Fruit fly (Drosophila melanogaster) whole organism, prepupa: ENCODE data around the gene CG10274.

Experiments
- CG10631 ChIP-seq: fragments of 200-800 bp; sonication (Bioruptor generic); optimal IDR thresholded peaks from 2 replicates; lab custom pipeline; 2016; ENCODE audit warnings: missing biosample characterization, missing genetic modification characterization
- CG10669 ChIP-seq: fragments of 200-800 bp; sonication (Bioruptor generic); optimal IDR thresholded peaks from 3 replicates; lab custom pipeline; 2018; ENCODE audit warnings: missing biosample characterization, mild to moderate bottlenecking, missing genetic modification characterization, moderate library complexity
- CG11294 ChIP-seq: fragments of 200-800 bp; sonication (Bioruptor generic); IDR thresholded peaks from 2 replicates; pipeline ENCODE4 v1.3.6; 2022; ENCODE audit warnings: missing biosample characterization, missing genetic modification characterization
- CG11902 ChIP-seq: fragments of 200-800 bp; sonication (Bioruptor generic); optimal IDR thresholded peaks from 3 replicates; lab custom pipeline; 2016; ENCODE audit warnings: missing biosample characterization, missing genetic modification characterization
- CG15336 ChIP-seq: fragments of 200-800 bp; sonication (Bioruptor generic); IDR thresholded peaks from 2 replicates; pipeline ENCODE4 v1.3.6; 2022; ENCODE audit warnings: missing biosample characterization, missing genetic modification characterization
- CG1621 ChIP-seq: fragments of 200-800 bp; sonication (Bioruptor generic); optimal IDR thresholded peaks from 3 replicates; lab custom pipeline; 2018; ENCODE audit warnings: missing biosample characterization, mild to moderate bottlenecking, missing genetic modification characterization
- CG16779 ChIP-seq: fragments of 200-800 bp; sonication (Bioruptor generic); optimal IDR thresholded peaks from 3 replicates; lab custom pipeline; 2017; ENCODE audit warnings: missing biosample characterization, mild to moderate bottlenecking, missing genetic modification characterization
- CG32006 ChIP-seq: fragments of 200-800 bp; sonication (Bioruptor generic); optimal IDR thresholded peaks from 3 replicates; lab custom pipeline; 2017; ENCODE audit warnings: missing biosample characterization, mild to moderate bottlenecking, missing genetic modification characterization
- CG34406 ChIP-seq: fragments of 200-800 bp; sonication (Bioruptor generic); optimal IDR thresholded peaks from 3 replicates; lab custom pipeline; 2016; ENCODE audit warnings: missing biosample characterization, missing genetic modification characterization
- CG4318 ChIP-seq: fragments of 200-800 bp; sonication (Bioruptor generic); optimal IDR thresholded peaks from 3 replicates; lab custom pipeline; 2017; ENCODE audit warnings: missing biosample characterization, mild to moderate bottlenecking, missing genetic modification characterization
- CG6163 ChIP-seq: fragments of 200-800 bp; sonication (Bioruptor generic); IDR thresholded peaks from 3 replicates; pipeline ENCODE4 v1.3.6; 2022; ENCODE audit warnings: missing biosample characterization, missing genetic modification characterization
- CG6808 ChIP-seq: fragments of 200-800 bp; sonication (Bioruptor generic); optimal IDR thresholded peaks from 3 replicates; lab custom pipeline; 2017; ENCODE audit warnings: missing biosample characterization, missing genetic modification characterization, mild to moderate bottlenecking, moderate library complexity, missing genetic modification reagents
- CG6854 ChIP-seq: fragments of 200-800 bp; sonication (Bioruptor generic); optimal IDR thresholded peaks from 2 replicates; lab custom pipeline; 2017; ENCODE audit warnings: missing biosample characterization, mild to moderate bottlenecking, missing genetic modification characterization
- CG7368 ChIP-seq: fragments of 200-800 bp; sonication (Bioruptor generic); optimal IDR thresholded peaks from 3 replicates; lab custom pipeline; 2016; ENCODE audit warnings: missing biosample characterization, missing genetic modification characterization
- CG8119 ChIP-seq: fragments of 200-800 bp; sonication (Bioruptor generic); IDR thresholded peaks from 3 replicates; pipeline ENCODE4 v1.3.6; 2022; ENCODE audit warnings: missing biosample characterization, missing genetic modification characterization
- CG8319 ChIP-seq: fragments of 200-800 bp; sonication (Bioruptor generic); optimal IDR thresholded peaks from 3 replicates; lab custom pipeline; 2016; ENCODE audit warnings: missing biosample characterization, missing genetic modification characterization
- CG8632 ChIP-seq: fragments of 200-800 bp; sonication (Bioruptor generic); optimal IDR thresholded peaks from 3 replicates; lab custom pipeline; 2016; ENCODE audit warnings: missing biosample characterization, missing genetic modification characterization
- CG9139 ChIP-seq: fragments of 200-800 bp; sonication (Bioruptor generic); optimal IDR thresholded peaks from 3 replicates; lab custom pipeline; 2017; ENCODE audit warnings: missing biosample characterization, mild to moderate bottlenecking, missing genetic modification characterization
- Eip78C ChIP-seq: fragments of 200-800 bp; sonication (Bioruptor generic); peaks from one replicate; lab custom pipeline; 2016; ENCODE audit warnings: missing biosample characterization, missing genetic modification characterization
- Eip93F ChIP-seq: fragments of 200-800 bp; sonication (Bioruptor generic); optimal IDR thresholded peaks from 2 replicates; lab custom pipeline; 2016; ENCODE audit warnings: missing biosample characterization, mild to moderate bottlenecking, missing genetic modification characterization
- Ets21C ChIP-seq: fragments of 200-800 bp; sonication (Bioruptor generic); optimal IDR thresholded peaks from 3 replicates; lab custom pipeline; 2016; ENCODE audit warnings: missing biosample characterization, missing genetic modification characterization
- Ets96B ChIP-seq: fragments of 200-800 bp; optimal IDR thresholded peaks from 2 replicates; lab custom pipeline; 2019; ENCODE audit warnings: missing biosample characterization, mild to moderate bottlenecking, missing genetic modification characterization, moderate library complexity
- Gug ChIP-seq: fragments of 200-800 bp; sonication (Bioruptor generic); IDR thresholded peaks from 2 replicates; pipeline ENCODE4 v1.3.6; 2022; ENCODE audit warnings: missing biosample characterization, missing genetic modification characterization
- Hr38 ChIP-seq: sonication (Bioruptor generic); optimal IDR thresholded peaks from 2 replicates; lab custom pipeline; 2016; ENCODE audit warnings: missing biosample characterization, missing genetic modification characterization
- Hr39 ChIP-seq: fragments of 200-800 bp; sonication (Bioruptor generic); optimal IDR thresholded peaks from 2 replicates; lab custom pipeline; 2016; ENCODE audit warnings: missing biosample characterization, missing genetic modification characterization
- Hr4 ChIP-seq: fragments of 200-800 bp; sonication (Bioruptor generic); optimal IDR thresholded peaks from 3 replicates; lab custom pipeline; 2016; ENCODE audit warnings: missing biosample characterization, missing genetic modification characterization
- Lpt ChIP-seq: fragments of 200-800 bp; sonication (Bioruptor generic); optimal IDR thresholded peaks from 3 replicates; lab custom pipeline; 2016; ENCODE audit warnings: missing biosample characterization, missing genetic modification characterization
- Met ChIP-seq: fragments of 200-800 bp; sonication (Bioruptor generic); optimal IDR thresholded peaks from 3 replicates; lab custom pipeline; 2016; ENCODE audit warnings: missing biosample characterization, missing genetic modification characterization
- Smox ChIP-seq: fragments of 200-800 bp; sonication (Bioruptor generic); optimal IDR thresholded peaks from 3 replicates; lab custom pipeline; 2016; ENCODE audit warnings: missing biosample characterization, missing genetic modification characterization
- Sox102F ChIP-seq: fragments of 200-800 bp; sonication (Bioruptor generic); optimal IDR thresholded peaks from 2 replicates; lab custom pipeline; 2016; ENCODE audit warnings: missing biosample characterization, mild to moderate bottlenecking, missing genetic modification characterization
- Sox15 ChIP-seq: fragments of 200-800 bp; sonication (Bioruptor generic); optimal IDR thresholded peaks from 3 replicates; lab custom pipeline; 2016; ENCODE audit warnings: missing biosample characterization, missing genetic modification characterization
- achi ChIP-seq: fragments of 200-800 bp; sonication (Bioruptor generic); optimal IDR thresholded peaks from 3 replicates; lab custom pipeline; 2016; ENCODE audit warnings: missing biosample characterization, missing genetic modification characterization
- cyc ChIP-seq: fragments of 200-800 bp; sonication (Bioruptor generic); optimal IDR thresholded peaks from 3 replicates; lab custom pipeline; 2016; ENCODE audit warnings: missing biosample characterization, missing genetic modification characterization
- dac ChIP-seq: fragments of 200-800 bp; sonication (Bioruptor generic); optimal IDR thresholded peaks from 2 replicates; lab custom pipeline; 2017; ENCODE audit warnings: missing biosample characterization, mild to moderate bottlenecking, missing genetic modification characterization
- eg ChIP-seq: fragments of 200-800 bp; sonication (Bioruptor generic); IDR thresholded peaks from 3 replicates; pipeline ENCODE4 v1.3.6; 2022; ENCODE audit warnings: missing biosample characterization, missing genetic modification characterization
- esn ChIP-seq: fragments of 200-800 bp; sonication (Bioruptor generic); optimal IDR thresholded peaks from 2 replicates; lab custom pipeline; 2016; ENCODE audit warnings: missing biosample characterization, mild to moderate bottlenecking, missing genetic modification characterization, moderate library complexity
- fd59A ChIP-seq: fragments of 200-800 bp; sonication (Bioruptor generic); optimal IDR thresholded peaks from 2 replicates; lab custom pipeline; 2017; ENCODE audit warnings: missing biosample characterization, mild to moderate bottlenecking, missing genetic modification characterization, missing genetic modification reagents
- fd85E ChIP-seq: fragments of 200-800 bp; sonication (Bioruptor generic); optimal IDR thresholded peaks from 3 replicates; lab custom pipeline; 2016; ENCODE audit warnings: missing biosample characterization, missing genetic modification characterization
- fkh ChIP-seq: fragments of 200-800 bp; sonication (Bioruptor generic); optimal IDR thresholded peaks from 3 replicates; lab custom pipeline; 2017; ENCODE audit warnings: missing biosample characterization, mild to moderate bottlenecking, missing genetic modification characterization, moderate library complexity
- lz ChIP-seq: fragments of 200-800 bp; sonication (Bioruptor generic); optimal IDR thresholded peaks from 3 replicates; lab custom pipeline; 2016; ENCODE audit warnings: missing biosample characterization, missing genetic modification characterization
- net ChIP-seq: fragments of 200-800 bp; sonication (Bioruptor generic); optimal IDR thresholded peaks from 3 replicates; lab custom pipeline; 2016; ENCODE audit warnings: missing biosample characterization, missing genetic modification characterization
- pdm3 ChIP-seq: fragments of 200-800 bp; sonication (Bioruptor generic); optimal IDR thresholded peaks from 3 replicates; lab custom pipeline; 2016; ENCODE audit warnings: missing biosample characterization, missing genetic modification characterization
- salr ChIP-seq, 2 experiments: fragments of 200-800 bp; sonication (Bioruptor generic); optimal IDR thresholded peaks; 3 replicates each; lab custom pipeline; 2016 to 2018; ENCODE audit warnings: missing biosample characterization in 2 of 2, missing genetic modification characterization in 2 of 2, mild to moderate bottlenecking in 1 of 2
- spab ChIP-seq: fragments of 200-800 bp; sonication (Bioruptor generic); optimal IDR thresholded peaks from 2 replicates; lab custom pipeline; 2017; ENCODE audit warnings: missing biosample characterization, mild to moderate bottlenecking, missing genetic modification characterization, missing genetic modification reagents
- ss ChIP-seq, 2 experiments: fragments of 200-800 bp; sonication (Bioruptor generic); optimal IDR thresholded peaks; 2 replicates in 1 of 2; 3 replicates in 1 of 2; lab custom pipeline; 2017 to 2018; ENCODE audit warnings: mild to moderate bottlenecking in 2 of 2, missing biosample characterization in 2 of 2, missing genetic modification characterization in 2 of 2, moderate library complexity in 1 of 2
- topi ChIP-seq: fragments of 200-800 bp; sonication (Bioruptor generic); optimal IDR thresholded peaks from 3 replicates; lab custom pipeline; 2016; ENCODE audit warnings: missing biosample characterization, missing genetic modification characterization
- vri ChIP-seq: fragments of 200-800 bp; sonication (Bioruptor generic); optimal IDR thresholded peaks from 3 replicates; lab custom pipeline; 2016; ENCODE audit warnings: missing biosample characterization, mild to moderate bottlenecking, missing genetic modification characterization

The CG10274 gene

dm6 chr3L:6220187-6220586, 38.6 kb upstream of the CG10274 start, which contains the start of gene CG33946 (continued):
- TF ChIP-seq topi (GFP tag; lab: Kevin White, UChicago) = peak; percentile 75
- peak; percentile 39 for TF ChIP-seq CG7368 (GFP tag; lab: Kevin White, UChicago)
- TF ChIP-seq Ets21C (GFP tag; lab: Kevin White, UChicago) = peak; percentile 72
- TF ChIP-seq CG8632 (GFP tag; lab: Kevin White, UChicago) = peak; percentile 37
- peak; percentile 51; the same call in 1 of the 3 replicates for TF ChIP-seq CG8119 (GFP tag; lab: Robert Waterston, UW)
- no peak for TF ChIP-seq CG6808
- peak; percentile 59 for TF ChIP-seq Gug (GFP tag; lab: Robert Waterston, UW)
- TF ChIP-seq net (GFP tag; lab: Kevin White, UChicago) = peak; percentile 42
- TF ChIP-seq Hr38 (GFP tag; lab: Kevin White, UChicago) = no peak
- peak; percentile 74 for TF ChIP-seq esn
- TF ChIP-seq cyc (GFP tag; lab: Kevin White, UChicago) = peak; percentile 82
- peak; percentile 70 for TF ChIP-seq Met (GFP tag; lab: Kevin White, UChicago)
- TF ChIP-seq Sox102F = peak; percentile 53
- TF ChIP-seq CG34406 (GFP tag; lab: Kevin White, UChicago) = peak; percentile 38
- no peak for TF ChIP-seq CG6854
- TF ChIP-seq CG10669 (GFP tag; lab: Kevin White, UChicago) = peak; percentile 1
- TF ChIP-seq Eip78C (GFP tag; lab: Kevin White, UChicago) = peak; percentile 59
- peak; percentile 53 for TF ChIP-seq achi (GFP tag; lab: Kevin White, UChicago)
- no peak for TF ChIP-seq CG9139
- TF ChIP-seq fd85E = no peak
- peak; percentile 40 for TF ChIP-seq CG4318 (GFP tag; lab: Kevin White, UChicago)
- peak; percentile 74 for TF ChIP-seq Smox (GFP tag; lab: Kevin White, UChicago)
- TF ChIP-seq ss (GFP tag; optimal IDR thresholded peaks at IDR 0.05; lab: Kevin White, UChicago) = no peak

- no peak for TF ChIP-seq fd59A
- no peak for TF ChIP-seq dac (GFP tag; lab: Kevin White, UChicago)
- no peak for TF ChIP-seq cyc (GFP tag; lab: Kevin White, UChicago)
- no peak for TF ChIP-seq CG8632 (GFP tag; lab: Kevin White, UChicago)
- no peak for TF ChIP-seq achi (GFP tag; lab: Kevin White, UChicago)
- no peak for TF ChIP-seq CG4318 (GFP tag; lab: Kevin White, UChicago)
- TF ChIP-seq Ets96B (tag; lab: Kevin White, UChicago) = peak; percentile 21
- peak; percentile 68 for TF ChIP-seq CG6854
- no peak for TF ChIP-seq CG32006 (GFP tag; lab: Kevin White, UChicago)
- no peak for TF ChIP-seq CG11294 (GFP tag; lab: Robert Waterston, UW)
- TF ChIP-seq fd85E = no peak
- TF ChIP-seq Hr4 (GFP tag; lab: Kevin White, UChicago) = no peak
- TF ChIP-seq CG8119 (GFP tag; lab: Robert Waterston, UW) = peak; percentile 49; the same call in 2 of the 3 replicates
- TF ChIP-seq fkh = peak; percentile 81
- TF ChIP-seq CG11902 (GFP tag; lab: Kevin White, UChicago) = no peak
- no peak for TF ChIP-seq vri (GFP tag; lab: Kevin White, UChicago)
- no peak for TF ChIP-seq Lpt
- no peak for TF ChIP-seq Smox (GFP tag; lab: Kevin White, UChicago)
- TF ChIP-seq Sox15 (GFP tag; lab: Kevin White, UChicago) = no peak
- peak; percentile 8 for TF ChIP-seq Sox102F
- TF ChIP-seq CG34406 (GFP tag; lab: Kevin White, UChicago) = no peak
- TF ChIP-seq Eip93F (GFP tag; lab: Kevin White, UChicago) = no peak
- TF ChIP-seq CG1621 = peak; percentile 61
- peak; percentile 64 to 66 for TF ChIP-seq ss (GFP tag; optimal IDR thresholded peaks at IDR 0.05; lab: Kevin White, UChicago)
- no peak for TF ChIP-seq lz (GFP tag; lab: Kevin White, UChicago)
- TF ChIP-seq Hr39 (GFP tag; lab: Kevin White, UChicago) = no peak
- peak; percentile 46 for TF ChIP-seq CG16779 (tag; lab: Kevin White, UChicago)
- TF ChIP-seq salr (GFP tag; optimal IDR thresholded peaks at IDR 0.05; lab: Kevin White, UChicago) = no peak
- peak; percentile 45; the same call in 1 of the 3 replicates for TF ChIP-seq eg (GFP tag; lab: Robert Waterston, UW)
- peak; percentile 9 for TF ChIP-seq CG10669 (GFP tag; lab: Kevin White, UChicago)
- no peak for TF ChIP-seq pdm3 (GFP tag; lab: Kevin White, UChicago)
- peak; percentile 71; the same call in 2 of the 3 replicates for TF ChIP-seq CG6163 (GFP tag; lab: Robert Waterston, UW)
- TF ChIP-seq CG7368 (GFP tag; lab: Kevin White, UChicago) = no peak
- no peak for TF ChIP-seq CG10631 (GFP tag; lab: Kevin White, UChicago)
- TF ChIP-seq spab (GFP tag; lab: Kevin White, UChicago) = peak; percentile 18
- no peak for TF ChIP-seq topi (GFP tag; lab: Kevin White, UChicago)
- no peak for TF ChIP-seq CG8319
- peak; percentile 66; the same call in 1 of the 2 replicates for TF ChIP-seq CG15336 (GFP tag; lab: Robert Waterston, UW)
- no peak for TF ChIP-seq esn
These were observed 37.0 kb upstream of the CG10274 start for dm6 chr3L:6218517-6219155.
